Worm (Caenorhabditis elegans) whole organism, early embryonic: ENCODE results near the gene tomm-7.

ENCODE experiments used
- B0310.2 ChIP-seq: sonication (generic microtip); optimal IDR thresholded peaks from 2 replicates; lab custom pipeline; 2016; ENCODE audit warnings: mild to moderate bottlenecking, missing genetic modification characterization, missing compliant biosample characterization
- F13C5.2 ChIP-seq: sonication (generic microtip); optimal IDR thresholded peaks from 2 replicates; lab custom pipeline; 2017; ENCODE audit warnings: mild to moderate bottlenecking, missing genetic modification characterization, inconsistent platforms, missing compliant biosample characterization
- aly-1 ChIP-seq: sonication (generic microtip); optimal IDR thresholded peaks from 2 replicates; lab custom pipeline; 2016; ENCODE audit warnings: missing genetic modification characterization, missing compliant biosample characterization
- ama-1 ChIP-seq: fragments of 150-350 bp; optimal IDR thresholded peaks from 2 replicates; lab custom pipeline; 2014
- ceh-13 ChIP-seq: fragments of 200-800 bp; sonication (Bioruptor generic); optimal IDR thresholded peaks from 2 replicates; lab custom pipeline; 2018; ENCODE audit warnings: mild to moderate bottlenecking, missing genetic modification characterization, missing compliant biosample characterization
- ceh-36 ChIP-seq: sonication (generic microtip); optimal IDR thresholded peaks from 2 replicates; lab custom pipeline; 2016; ENCODE audit warnings: missing genetic modification characterization, inconsistent platforms, missing compliant biosample characterization
- ets-7 ChIP-seq: sonication (generic microtip); optimal IDR thresholded peaks from 2 replicates; lab custom pipeline; 2016; ENCODE audit warnings: missing genotype, missing genetic modification characterization, missing compliant biosample characterization
- flt-1 ChIP-seq: fragments of 200-800 bp; sonication (Bioruptor generic); IDR thresholded peaks from 2 replicates; pipeline ENCODE4 v1.3.6; 2022; ENCODE audit warnings: missing genetic modification characterization, missing compliant biosample characterization
- hmbx-1 ChIP-seq: sonication (generic microtip); optimal IDR thresholded peaks from 2 replicates; lab custom pipeline; 2016; ENCODE audit warnings: mild to moderate bottlenecking, missing genetic modification characterization, missing compliant biosample characterization
- hmg-4 ChIP-seq: fragments of 200-800 bp; sonication (Bioruptor generic); optimal IDR thresholded peaks from 2 replicates; lab custom pipeline; 2018; ENCODE audit warnings: mild to moderate bottlenecking, missing genetic modification characterization, missing compliant biosample characterization
- hnd-1 ChIP-seq: sonication (generic microtip); optimal IDR thresholded peaks from 2 replicates; lab custom pipeline; 2016; ENCODE audit warnings: missing genetic modification characterization, missing compliant biosample characterization
- pes-1 ChIP-seq: fragments of 200-800 bp; sonication (Bioruptor generic); IDR thresholded peaks from 2 replicates; pipeline ENCODE4 v1.3.6; 2022; ENCODE audit warnings: missing genetic modification reagents, missing genetic modification characterization, missing compliant biosample characterization
- scrt-1 ChIP-seq: fragments of 200-800 bp; sonication (Bioruptor generic); IDR thresholded peaks from 2 replicates; pipeline ENCODE4 v1.3.6; 2022; ENCODE audit warnings: missing genetic modification characterization, missing compliant biosample characterization
- sea-1 ChIP-seq: fragments of 200-800 bp; sonication (Bioruptor generic); conservative IDR thresholded peaks from 2 replicates; pipeline ENCODE4 v1.3.6; 2022; ENCODE audit warnings: missing genetic modification characterization, missing compliant biosample characterization
- tbx-11 ChIP-seq: fragments of 200-800 bp; sonication (Bioruptor generic); IDR thresholded peaks from 2 replicates; pipeline ENCODE4 v1.3.6; 2022; ENCODE audit warnings: missing genetic modification characterization, missing compliant biosample characterization
- tbx-37 ChIP-seq: fragments of 200-800 bp; sonication (Bioruptor generic); conservative IDR thresholded peaks from 2 replicates; pipeline ENCODE4 v1.3.6; 2022; ENCODE audit warnings: missing genetic modification reagents, missing genetic modification characterization, missing compliant biosample characterization
- tra-4 ChIP-seq: sonication (generic microtip); optimal IDR thresholded peaks from 2 replicates; lab custom pipeline; 2017; ENCODE audit warnings: missing genetic modification characterization, missing compliant biosample characterization

The tomm-7 gene

ce11 chrIII:7900733-7901132 is 41.3 kb downstream of the tomm-7 start, which contains the start of gene best-24:
best-24 (plus strand) TSS chrIII:7901033.
- TF ChIP-seq pes-1 (GFP tag; lab: Robert Waterston, UW): no peak
- TF ChIP-seq aly-1: no peak
- TF ChIP-seq hnd-1 (tag; lab: Kevin White, UChicago): no peak
- no peak for TF ChIP-seq ceh-36 (tag; lab: Kevin White, UChicago)
- no peak for TF ChIP-seq tbx-11 (GFP tag; lab: Robert Waterston, UW)
- no peak for TF ChIP-seq tbx-37 (GFP tag; lab: Robert Waterston, UW)
- TF ChIP-seq ama-1: no peak
- no peak for TF ChIP-seq sea-1 (GFP tag; lab: Robert Waterston, UW)
- TF ChIP-seq F13C5.2 (tag; lab: Kevin White, UChicago): no peak
- no peak for TF ChIP-seq hmg-4 (GFP tag; lab: Kevin White, UChicago)
- TF ChIP-seq tra-4: no peak
- TF ChIP-seq B0310.2 (tag; lab: Kevin White, UChicago): no peak
- TF ChIP-seq ceh-13 (GFP tag; lab: Kevin White, UChicago): no peak
- no peak for TF ChIP-seq scrt-1 (GFP tag; lab: Robert Waterston, UW)
- no peak for TF ChIP-seq flt-1 (GFP tag; lab: Robert Waterston, UW)
- TF ChIP-seq ets-7 (tag; lab: Kevin White, UChicago): no peak
- no peak for TF ChIP-seq hmbx-1 (tag; lab: Kevin White, UChicago)

ce11 chrIII:7903427-7903826 is 44.0 kb downstream of the tomm-7 start:
- TF ChIP-seq B0310.2 (tag; lab: Kevin White, UChicago) (no peak), F13C5.2 (tag; lab: Kevin White, UChicago) (no peak), ets-7 (tag; lab: Kevin White, UChicago) (no peak), ama-1 (no peak), tbx-37 (GFP tag; lab: Robert Waterston, UW) (no peak), hmbx-1 (tag; lab: Kevin White, UChicago) (no peak), ceh-36 (tag; lab: Kevin White, UChicago) (no peak), hmg-4 (GFP tag; lab: Kevin White, UChicago) (no peak), tbx-11 (GFP tag; lab: Robert Waterston, UW) (no peak), scrt-1 (GFP tag; lab: Robert Waterston, UW) (no peak), aly-1 (no peak), hnd-1 (tag; lab: Kevin White, UChicago) (no peak), ceh-13 (GFP tag; lab: Kevin White, UChicago) (no peak), tra-4 (no peak), pes-1 (GFP tag; lab: Robert Waterston, UW) (no peak), sea-1 (GFP tag; lab: Robert Waterston, UW) (no peak), flt-1 (GFP tag; lab: Robert Waterston, UW) (no peak)

ce11 chrIII:7907515-7907914 is 48.1 kb downstream of the tomm-7 start, which contains the start of gene pcp-5:
pcp-5 (minus strand) TSS chrIII:7907615.
- TF ChIP-seq tra-4: no peak
- no peak for TF ChIP-seq ceh-13 (GFP tag; lab: Kevin White, UChicago)
- no peak for TF ChIP-seq flt-1 (GFP tag; lab: Robert Waterston, UW)
- no peak for TF ChIP-seq scrt-1 (GFP tag; lab: Robert Waterston, UW)
- TF ChIP-seq B0310.2 (tag; lab: Kevin White, UChicago): no peak
- TF ChIP-seq hmbx-1 (tag; lab: Kevin White, UChicago): no peak
- TF ChIP-seq ama-1: no peak
- no peak for TF ChIP-seq ets-7 (tag; lab: Kevin White, UChicago)
- TF ChIP-seq tbx-11 (GFP tag; lab: Robert Waterston, UW): no peak
- TF ChIP-seq hmg-4 (GFP tag; lab: Kevin White, UChicago): no peak
- no peak for TF ChIP-seq tbx-37 (GFP tag; lab: Robert Waterston, UW)

- no peak for TF ChIP-seq B0310.2 (tag; lab: Kevin White, UChicago)
- TF ChIP-seq hmg-4 (GFP tag; lab: Kevin White, UChicago): no peak
- no peak for TF ChIP-seq sea-1 (GFP tag; lab: Robert Waterston, UW)
Measured at ce11 chrIII:7909263-7909662, 49.9 kb downstream of the tomm-7 start, which contains the start of gene ZK688.1. ZK688.1 (plus strand) TSS chrIII:7909563.
